Worm (Caenorhabditis elegans) whole organism, mixed stage, embryonic: ENCODE results near the gene sru-13.

Source experiments
- ceh-43 ChIP-seq: fragments of 200-800 bp; sonication (Bioruptor generic); optimal IDR thresholded peaks from 2 replicates; lab custom pipeline; 2018; ENCODE audit warnings: mild to moderate bottlenecking, missing genetic modification characterization, moderate library complexity, missing compliant biosample characterization
- ces-1 ChIP-seq: fragments of 150-350 bp; optimal IDR thresholded peaks from 2 replicates; lab custom pipeline; 2014; ENCODE audit warnings: missing biosample characterization, missing genetic modification reagents, missing genetic modification characterization
- drap-1 ChIP-seq: fragments of 200-800 bp; sonication (Bioruptor generic); optimal IDR thresholded peaks from 3 replicates; lab custom pipeline; 2018; ENCODE audit warnings: mild to moderate bottlenecking, missing genetic modification characterization, missing compliant biosample characterization
- lin-13 ChIP-seq: fragments of 150-350 bp; optimal IDR thresholded peaks from 2 replicates; lab custom pipeline; 2014; ENCODE audit warnings: missing biosample characterization, missing genetic modification characterization
- mab-5 ChIP-seq: fragments of 150-350 bp; optimal IDR thresholded peaks from 2 replicates; lab custom pipeline; 2014; ENCODE audit warnings: missing biosample characterization, missing genetic modification characterization
- mls-2 ChIP-seq: sonication (generic microtip); optimal IDR thresholded peaks from 2 replicates; lab custom pipeline; 2016; ENCODE audit warnings: mild to moderate bottlenecking, missing genetic modification characterization, moderate library complexity, missing compliant biosample characterization
- nhr-28 ChIP-seq: fragments of 150-350 bp; optimal IDR thresholded peaks from 2 replicates; lab custom pipeline; 2014; ENCODE audit warnings: missing biosample characterization, missing genetic modification characterization
- nhr-76 ChIP-seq: sonication (generic microtip); optimal IDR thresholded peaks from 2 replicates; lab custom pipeline; 2017; ENCODE audit warnings: missing biosample characterization, missing genetic modification characterization
- sem-2 ChIP-seq: fragments of 200-800 bp; sonication (Bioruptor generic); optimal IDR thresholded peaks from 2 replicates; lab custom pipeline; 2018; ENCODE audit warnings: mild to moderate bottlenecking, missing genetic modification characterization, missing compliant biosample characterization
- unc-39 ChIP-seq: fragments of 150-350 bp; optimal IDR thresholded peaks from 2 replicates; lab custom pipeline; 2014; ENCODE audit warnings: missing biosample characterization, missing genetic modification characterization
- unc-62 ChIP-seq: fragments of 150-350 bp; optimal IDR thresholded peaks from 2 replicates; lab custom pipeline; 2014; ENCODE audit warnings: missing biosample characterization, missing genetic modification reagents, missing genetic modification characterization
- zip-8 ChIP-seq: fragments of 150-350 bp; optimal IDR thresholded peaks from 2 replicates; lab custom pipeline; 2014; ENCODE audit warnings: missing biosample characterization, missing genetic modification characterization
- ztf-11 ChIP-seq: fragments of 150-350 bp; optimal IDR thresholded peaks from 2 replicates; lab custom pipeline; 2014; ENCODE audit warnings: missing biosample characterization, missing genetic modification characterization

DNA sequence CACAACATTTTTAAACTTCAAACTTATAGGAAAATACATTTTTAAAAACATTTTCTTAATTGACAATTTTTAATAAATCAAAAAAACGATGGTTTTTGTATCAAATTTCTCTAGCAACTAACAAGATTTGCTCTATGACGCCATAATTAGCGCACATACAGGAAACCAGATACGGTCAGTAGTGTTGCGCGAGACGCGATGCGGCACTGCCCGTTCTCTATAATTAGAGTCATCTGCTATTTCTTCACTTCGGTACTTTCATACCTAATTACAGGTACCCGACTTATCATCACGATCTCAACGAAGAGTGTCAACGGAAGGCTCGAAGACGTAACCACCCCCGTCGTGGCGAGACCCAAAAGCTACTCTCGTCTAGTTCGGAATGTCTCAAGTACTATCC lies 22.2 kb upstream of the sru-13 start:
- TF ChIP-seq zip-8 (tag; lab: Kevin White, UChicago) (peak; percentile 30), ztf-11 (tag; lab: Kevin White, UChicago) (no peak), ceh-43 (GFP tag; lab: Kevin White, UChicago) (peak; percentile 39), nhr-76 (tag; lab: Kevin White, UChicago) (no peak), unc-62 (GFP tag; lab: Kevin White, UChicago) (no peak), mab-5 (tag; lab: Kevin White, UChicago) (no peak), lin-13 (tag; lab: Kevin White, UChicago) (no peak), mls-2 (tag; lab: Kevin White, UChicago) (no peak), unc-39 (tag; lab: Kevin White, UChicago) (no peak), sem-2 (GFP tag; lab: Kevin White, UChicago) (no peak), ces-1 (GFP tag; lab: Kevin White, UChicago) (no peak), nhr-28 (tag; lab: Kevin White, UChicago) (no peak), drap-1 (no peak)
